Fruit fly (Drosophila melanogaster) S2 (cell line): ENCODE measurements around the gene Men.

Source experiments
- CG8478 ChIP-seq: fragments of >200 bp; optimal IDR thresholded peaks from 2 replicates; lab custom pipeline; 2018
- CTCF ChIP-seq, 2 experiments: fragments of >200 bp; optimal IDR thresholded peaks; 2 replicates each; lab custom pipeline; 2018

dm6 chr3R:12678850-12679249, 43.4 kb downstream of the Men start, which contains the start of gene mbo:
- no peak for TF ChIP-seq CTCF (optimal IDR thresholded peaks at IDR 0.05; lab: Kevin White, UChicago)
- no peak for TF ChIP-seq CG8478 (lab: Kevin White, UChicago)
